Worm (Caenorhabditis elegans): Measurements from ENCODE around the gene C17H12.11.
A peak's percentile ranks its signal among the peaks of the same experiment; 100 is the strongest.

Gene C17H12.11

ce11 chrIV:6809756-6810155 lies 7.6 kb downstream of the C17H12.11 start (continued):
- TF ChIP-seq fkh-4 (tag; optimal IDR thresholded peaks at IDR 0.05; ENCODE audit: borderline replicate concordance) (no peak), lin-14 (GFP tag; optimal IDR thresholded peaks at IDR 0.05) (peak; percentile 94), lsy-2 (tag; optimal IDR thresholded peaks at IDR 0.05) (peak in 1 of 2 experiments; percentile 58), unc-130 (tag; optimal IDR thresholded peaks at IDR 0.05) (no peak), pag-3 (tag; optimal IDR thresholded peaks at IDR 0.05; ENCODE audit: borderline replicate concordance, insufficient read depth) (no peak), elt-3 (tag; optimal IDR thresholded peaks at IDR 0.05) (no peak), swsn-7 (tag; optimal IDR thresholded peaks at IDR 0.05) (peak; percentile 66), nhr-77 (tag; optimal IDR thresholded peaks at IDR 0.05) (no peak), nhr-76 (tag; optimal IDR thresholded peaks at IDR 0.05) (no peak), isw-1 (GFP tag; IDR thresholded peaks at IDR 0.05) (peak; percentile 41), unc-98 (GFP tag; IDR thresholded peaks at IDR 0.05) (no peak), ets-5 (GFP tag; IDR thresholded peaks at IDR 0.05) (no peak), snu-23 (GFP tag; optimal IDR thresholded peaks at IDR 0.05) (peak; percentile 57), elt-2 (tag; optimal IDR thresholded peaks at IDR 0.05) (no peak), lin-39 (tag; optimal IDR thresholded peaks at IDR 0.05) (no peak), egl-27 (tag; optimal IDR thresholded peaks at IDR 0.05) (peak in 1 of 2 experiments; percentile 32), aly-2 (tag; optimal IDR thresholded peaks at IDR 0.05) (no peak), vab-15 (tag; optimal IDR thresholded peaks at IDR 0.05) (no peak), ceh-8 (GFP tag; optimal IDR thresholded peaks at IDR 0.05) (peak; percentile 53), tlp-1 (tag; optimal IDR thresholded peaks at IDR 0.05) (no peak), egl-13 (tag; optimal IDR thresholded peaks at IDR 0.05) (peak; percentile 50), hlh-17 (GFP tag; optimal IDR thresholded peaks at IDR 0.05; ENCODE audit: borderline replicate concordance) (no peak), irx-1 (tag; optimal IDR thresholded peaks at IDR 0.05) (no peak), efl-1 (optimal IDR thresholded peaks at IDR 0.05) (peak; percentile 37 to 42), efl-1 (GFP tag; optimal IDR thresholded peaks at IDR 0.05 in 1 of 2) (peak; percentile 6 to 81), nhr-28 (tag; optimal IDR thresholded peaks at IDR 0.05) (no peak), mef-2 (tag; optimal IDR thresholded peaks at IDR 0.05) (no peak), fkh-10 (GFP tag; optimal IDR thresholded peaks at IDR 0.05) (peak; percentile 84), hlh-4 (tag; optimal IDR thresholded peaks at IDR 0.05) (no peak), nhr-85 (tag) (no peak), zag-1 (tag; optimal IDR thresholded peaks at IDR 0.05) (peak; percentile 11), mdl-1 (tag; optimal IDR thresholded peaks at IDR 0.05) (no peak), ceh-90 (tag; optimal IDR thresholded peaks at IDR 0.05) (no peak), jun-1 (tag; optimal IDR thresholded peaks at IDR 0.05) (peak; percentile 10), nhr-71 (tag; optimal IDR thresholded peaks at IDR 0.05) (peak; percentile 72), mep-1 (tag; optimal IDR thresholded peaks at IDR 0.05) (no peak), pax-3 (tag; optimal IDR thresholded peaks at IDR 0.05) (no peak), ceh-82 (tag; optimal IDR thresholded peaks at IDR 0.05) (peak; percentile 48 to 71 (median 49)), nhr-84 (tag; optimal IDR thresholded peaks at IDR 0.05) (no peak), zip-4 (GFP tag; optimal IDR thresholded peaks at IDR 0.05) (no peak), ceh-63 (GFP tag; optimal IDR thresholded peaks at IDR 0.05) (no peak), nhr-90 (tag; optimal IDR thresholded peaks at IDR 0.05; ENCODE audit: poor library complexity) (no peak), C04F5.9 (tag; optimal IDR thresholded peaks at IDR 0.05) (no peak), dsc-1 (tag; optimal IDR thresholded peaks at IDR 0.05) (no peak), nhr-12 (tag; optimal IDR thresholded peaks at IDR 0.05) (no peak), F16B12.6 (tag; optimal IDR thresholded peaks at IDR 0.05) (no peak), unc-62 (GFP tag; optimal IDR thresholded peaks at IDR 0.05) (no peak), nhr-20 (tag; optimal IDR thresholded peaks at IDR 0.05) (no peak), C34B4.2 (tag; optimal IDR thresholded peaks at IDR 0.05) (no peak), fos-1 (tag; optimal IDR thresholded peaks at IDR 0.05) (no peak), mab-9 (GFP tag; IDR thresholded peaks at IDR 0.05) (peak; percentile 66), blmp-1 (tag; optimal IDR thresholded peaks at IDR 0.05) (peak; percentile 35), sup-37 (GFP tag; optimal IDR thresholded peaks at IDR 0.05) (no peak), fkh-8 (tag; optimal IDR thresholded peaks at IDR 0.05) (peak; percentile 73)
